Fruit fly (Drosophila melanogaster): Measurements from ENCODE around the gene CG31156.

Gene CG31156

dm6 chr3R:22588756-22589155 lies 24.7 kb downstream of the CG31156 start:
- TF ChIP-seq EcR (GFP tag; optimal IDR thresholded peaks at IDR 0.05) (no peak), Pif1B (GFP tag; optimal IDR thresholded peaks at IDR 0.05) (no peak), CG14655 (GFP tag; optimal IDR thresholded peaks at IDR 0.05) (no peak), CG17806 (tag; optimal IDR thresholded peaks at IDR 0.05) (no peak), gl (tag; optimal IDR thresholded peaks at IDR 0.05) (no peak)

dm6 chr3R:22587419-22587963 lies 26.0 kb downstream of the CG31156 start, which contains the start of gene Efa6:
Gene Efa6 (plus strand): TSS chr3R:22587755.
- TF ChIP-seq CG32121 (GFP tag; IDR thresholded peaks at IDR 0.05) (peak; percentile 48; the same call in 1 of the 2 replicates), CG12605 (GFP tag; IDR thresholded peaks at IDR 0.05) (0 out of 2 replicates have a peak, but pooled peaks have one; percentile 9), CG4496 (GFP tag; IDR thresholded peaks at IDR 0.05) (peak; percentile 5; the same call in 1 of the 3 replicates), CG15710 (tag; optimal IDR thresholded peaks at IDR 0.05) (peak; percentile 3), CG17806 (tag; optimal IDR thresholded peaks at IDR 0.05) (peak; percentile 17), CG8301 (tag; optimal IDR thresholded peaks at IDR 0.05) (no peak), Ets98B (GFP tag; IDR thresholded peaks at IDR 0.05) (peak; percentile 21; the same call in 1 of the 2 replicates), Pif1B (GFP tag; optimal IDR thresholded peaks at IDR 0.05) (peak; percentile 47), Snoo (tag; optimal IDR thresholded peaks at IDR 0.05) (no peak), EcR (GFP tag; optimal IDR thresholded peaks at IDR 0.05) (peak; percentile 43)

DNA sequence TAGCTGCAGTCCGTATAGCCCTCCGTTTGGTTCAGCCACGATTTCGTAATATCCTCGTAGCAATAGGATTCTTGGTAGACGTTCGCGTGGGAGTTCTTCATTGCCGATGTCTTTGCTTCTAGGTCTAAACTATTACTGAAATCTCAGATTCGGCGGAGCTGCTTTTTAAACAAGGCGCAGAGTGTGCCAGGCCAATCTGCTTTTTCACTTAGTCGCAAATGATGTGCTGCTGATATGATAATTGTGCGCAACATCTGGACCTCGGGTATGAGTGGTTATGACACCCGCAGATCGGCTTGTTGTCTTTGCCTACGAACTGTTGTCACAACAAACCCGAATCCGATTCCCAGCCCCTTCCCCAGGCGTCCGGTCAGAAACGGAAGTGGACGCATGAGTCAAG lies 26.9 kb downstream of the CG31156 start, which contains the start of gene btn:
Gene btn, minus strand, starts transcription at position 101 of the 400 bp plus-strand sequence.
- TF ChIP-seq CG8159 (tag; optimal IDR thresholded peaks at IDR 0.05) (no peak), CG32121 (GFP tag; IDR thresholded peaks at IDR 0.05) (no peak), CG34367 (tag; optimal IDR thresholded peaks at IDR 0.05) (no peak), CG15710 (tag; optimal IDR thresholded peaks at IDR 0.05) (no peak), CG17806 (tag; optimal IDR thresholded peaks at IDR 0.05) (no peak), fd96Ca (GFP tag; IDR thresholded peaks at IDR 0.05) (no peak), gl (tag; optimal IDR thresholded peaks at IDR 0.05) (no peak), Pif1A (GFP tag; optimal IDR thresholded peaks at IDR 0.05) (no peak), CG9948 (tag; optimal IDR thresholded peaks at IDR 0.05) (no peak), CG10348 (GFP tag; IDR thresholded peaks at IDR 0.05) (no peak), Pif1B (GFP tag; optimal IDR thresholded peaks at IDR 0.05) (no peak), Ets98B (GFP tag; IDR thresholded peaks at IDR 0.05) (no peak), CG14655 (GFP tag; optimal IDR thresholded peaks at IDR 0.05) (no peak), EcR (GFP tag; optimal IDR thresholded peaks at IDR 0.05) (no peak), D1 (tag; optimal IDR thresholded peaks at IDR 0.05) (no peak), CG13204 (GFP tag; optimal IDR thresholded peaks at IDR 0.05) (no peak), rn (GFP tag; IDR thresholded peaks at IDR 0.05) (no peak), CG8301 (tag; optimal IDR thresholded peaks at IDR 0.05) (no peak), Snoo (tag; optimal IDR thresholded peaks at IDR 0.05) (no peak)

DNA sequence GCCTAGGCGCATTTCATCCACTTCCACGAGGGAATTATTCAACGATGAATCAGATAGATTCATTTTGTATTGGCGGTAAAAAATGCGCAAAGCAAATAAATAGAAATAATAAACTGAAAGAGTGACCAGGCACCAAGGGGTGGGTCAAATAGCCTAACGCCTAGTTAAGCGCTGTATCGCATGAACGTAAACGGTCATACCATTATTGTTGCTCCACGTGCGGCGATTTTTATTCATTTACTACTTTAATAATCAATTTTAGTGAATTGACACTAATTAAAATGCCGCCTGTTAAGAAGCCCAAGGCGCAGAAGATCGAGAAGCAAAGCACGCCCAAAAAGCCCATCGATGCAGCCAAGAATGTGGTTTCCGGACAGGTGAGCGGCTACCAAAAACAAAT lies 28.9 kb downstream of the CG31156 start, which contains the start of the genes CG33107 and CG6937:
Gene CG33107, minus strand, starts transcription at position 137 of the 400 bp plus-strand sequence.
Gene CG6937, plus strand, starts transcription at position 192 of the 400 bp plus-strand sequence.
- TF ChIP-seq Snoo (tag; optimal IDR thresholded peaks at IDR 0.05) (no peak), CG8301 (tag; optimal IDR thresholded peaks at IDR 0.05) (no peak), CG4496 (GFP tag; IDR thresholded peaks at IDR 0.05) (no peak), fd96Ca (GFP tag; IDR thresholded peaks at IDR 0.05) (no peak), Pif1B (GFP tag; optimal IDR thresholded peaks at IDR 0.05) (no peak), rn (GFP tag; IDR thresholded peaks at IDR 0.05) (no peak), CG32121 (GFP tag; IDR thresholded peaks at IDR 0.05) (no peak), CG34367 (tag; optimal IDR thresholded peaks at IDR 0.05) (no peak), CG8159 (tag; optimal IDR thresholded peaks at IDR 0.05) (no peak), CG14655 (GFP tag; optimal IDR thresholded peaks at IDR 0.05) (no peak), CG9948 (tag; optimal IDR thresholded peaks at IDR 0.05) (no peak), EcR (GFP tag; optimal IDR thresholded peaks at IDR 0.05) (no peak), CG17806 (tag; optimal IDR thresholded peaks at IDR 0.05) (no peak), CG15710 (tag; optimal IDR thresholded peaks at IDR 0.05) (no peak), Ets98B (GFP tag; IDR thresholded peaks at IDR 0.05) (no peak), CG10348 (GFP tag; IDR thresholded peaks at IDR 0.05) (no peak), Pif1A (GFP tag; optimal IDR thresholded peaks at IDR 0.05) (no peak), CG12605 (GFP tag; IDR thresholded peaks at IDR 0.05) (no peak), D1 (tag; optimal IDR thresholded peaks at IDR 0.05) (no peak), gl (tag; optimal IDR thresholded peaks at IDR 0.05) (no peak)

- TF ChIP-seq CG17806 (tag; optimal IDR thresholded peaks at IDR 0.05) (no peak), Snoo (tag; optimal IDR thresholded peaks at IDR 0.05) (no peak), CG10348 (GFP tag; IDR thresholded peaks at IDR 0.05) (no peak), CG14655 (GFP tag; optimal IDR thresholded peaks at IDR 0.05) (no peak), CG12605 (GFP tag; IDR thresholded peaks at IDR 0.05) (no peak), CG13204 (GFP tag; optimal IDR thresholded peaks at IDR 0.05) (no peak), CG8301 (tag; optimal IDR thresholded peaks at IDR 0.05) (no peak), CG4496 (GFP tag; IDR thresholded peaks at IDR 0.05) (no peak), rn (GFP tag; IDR thresholded peaks at IDR 0.05) (no peak), CG32121 (GFP tag; IDR thresholded peaks at IDR 0.05) (no peak), gl (tag; optimal IDR thresholded peaks at IDR 0.05) (no peak), D1 (tag; optimal IDR thresholded peaks at IDR 0.05) (no peak), Pif1A (GFP tag; optimal IDR thresholded peaks at IDR 0.05) (no peak), Pif1B (GFP tag; optimal IDR thresholded peaks at IDR 0.05) (no peak)
Observed at dm6 chr3R:22582981-22583380, 30.5 kb downstream of the CG31156 start, which contains the start of gene Dph5. Gene Dph5 (minus strand): TSS chr3R:22583225.

DNA sequence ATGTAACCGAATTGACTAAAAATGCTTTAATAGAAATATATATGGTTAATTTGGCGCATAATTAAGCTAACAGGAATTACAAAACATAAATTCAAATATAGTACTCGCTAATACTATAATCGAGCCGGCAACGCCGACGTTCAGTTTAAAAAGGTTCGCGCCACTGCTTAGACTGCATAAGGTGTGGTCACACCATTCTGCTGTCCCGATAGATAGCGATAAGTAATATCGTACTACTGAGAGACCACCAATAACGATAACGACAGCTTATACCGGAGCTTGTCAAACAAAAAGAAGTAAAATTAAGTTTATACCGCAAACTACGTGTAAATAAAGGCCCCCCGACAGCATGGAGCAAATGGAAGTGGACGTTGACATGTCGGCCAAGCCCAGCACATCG lies 32.9 kb downstream of the CG31156 start, which contains the start of gene CSN6:
Gene CSN6, plus strand, starts transcription at position 228 of the 400 bp plus-strand sequence.
- no peak for TF ChIP-seq CG8159 (tag; optimal IDR thresholded peaks at IDR 0.05)
- no peak for TF ChIP-seq CG15710 (tag; optimal IDR thresholded peaks at IDR 0.05)
- TF ChIP-seq D1 (tag; optimal IDR thresholded peaks at IDR 0.05) = no peak
- no peak for TF ChIP-seq CG32121 (GFP tag; IDR thresholded peaks at IDR 0.05)
- no peak for TF ChIP-seq CG17806 (tag; optimal IDR thresholded peaks at IDR 0.05)
- no peak for TF ChIP-seq CG12605 (GFP tag; IDR thresholded peaks at IDR 0.05)
- TF ChIP-seq fd96Ca (GFP tag; IDR thresholded peaks at IDR 0.05) = no peak
- no peak for TF ChIP-seq Ets98B (GFP tag; IDR thresholded peaks at IDR 0.05)
- TF ChIP-seq Pif1B (GFP tag; optimal IDR thresholded peaks at IDR 0.05) = no peak
- no peak for TF ChIP-seq rn (GFP tag; IDR thresholded peaks at IDR 0.05)
- TF ChIP-seq CG14655 (GFP tag; optimal IDR thresholded peaks at IDR 0.05) = no peak
- TF ChIP-seq CG13204 (GFP tag; optimal IDR thresholded peaks at IDR 0.05) = no peak
- TF ChIP-seq Snoo (tag; optimal IDR thresholded peaks at IDR 0.05) = no peak
- TF ChIP-seq CG34367 (tag; optimal IDR thresholded peaks at IDR 0.05) = no peak
- TF ChIP-seq CG4496 (GFP tag; IDR thresholded peaks at IDR 0.05) = no peak
- no peak for TF ChIP-seq Pif1A (GFP tag; optimal IDR thresholded peaks at IDR 0.05)

Data from whole organism, pupa.